Fruit fly (Drosophila melanogaster): ENCODE results near the gene CG32815.

- TF ChIP-seq CG12605 (GFP tag; IDR thresholded peaks at IDR 0.05) (no peak), gl (tag; optimal IDR thresholded peaks at IDR 0.05) (no peak), CG9948 (tag; optimal IDR thresholded peaks at IDR 0.05) (no peak), Ets98B (GFP tag; IDR thresholded peaks at IDR 0.05) (no peak), CG14655 (GFP tag; optimal IDR thresholded peaks at IDR 0.05) (no peak), CG4496 (GFP tag; IDR thresholded peaks at IDR 0.05) (no peak), CG34367 (tag; optimal IDR thresholded peaks at IDR 0.05) (no peak), CG10348 (GFP tag; IDR thresholded peaks at IDR 0.05) (no peak), EcR (GFP tag; optimal IDR thresholded peaks at IDR 0.05) (no peak), Snoo (tag; optimal IDR thresholded peaks at IDR 0.05) (no peak)
These were observed 31.7 kb downstream of the CG32815 start for dm6 chrX:964012-964411.

All from whole organism, pupa.